Worm (Caenorhabditis elegans): ENCODE measurements around the gene srh-231.

DNA sequence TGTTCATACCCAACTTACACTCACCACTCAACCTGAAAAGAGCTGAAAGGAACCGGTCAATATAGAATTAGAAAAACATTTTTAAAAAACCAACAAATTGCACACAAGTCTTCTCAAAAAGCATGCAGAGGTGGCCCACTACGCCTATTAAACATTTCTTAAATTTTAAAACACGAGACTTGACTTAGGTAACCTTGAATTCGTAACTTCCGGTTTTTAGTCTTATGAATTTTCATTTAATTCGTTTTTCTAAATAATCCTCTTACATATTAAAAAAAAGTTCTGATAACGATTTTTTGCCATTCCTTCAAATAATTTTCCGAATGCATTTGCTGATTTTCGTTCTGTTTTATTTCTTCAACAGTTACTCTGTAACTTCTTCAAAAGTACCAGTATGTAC, 23.9 kb downstream of the srh-231 start, which contains the start of gene clec-7:
- TF ChIP-seq dpl-1 (GFP tag; optimal IDR thresholded peaks at IDR 0.05) (no peak), nhr-90 (tag; optimal IDR thresholded peaks at IDR 0.05) (no peak), ccch-3 (GFP tag; optimal IDR thresholded peaks at IDR 0.05) (no peak), efl-1 (GFP tag; optimal IDR thresholded peaks at IDR 0.05) (no peak), ztf-18 (tag; optimal IDR thresholded peaks at IDR 0.05) (no peak), snpc-4 (GFP tag; optimal IDR thresholded peaks at IDR 0.05) (no peak), snpc-4 (tag; optimal IDR thresholded peaks at IDR 0.05) (no peak), nfya-1 (tag; optimal IDR thresholded peaks at IDR 0.05; ENCODE audit: borderline replicate concordance, insufficient read depth) (no peak), bed-1 (GFP tag; IDR thresholded peaks at IDR 0.05) (no peak), ztf-3 (GFP tag; optimal IDR thresholded peaks at IDR 0.05) (no peak), lsl-1 (GFP tag; optimal IDR thresholded peaks at IDR 0.05) (no peak), unc-62 (GFP tag; optimal IDR thresholded peaks at IDR 0.05) (no peak), hsf-1 (GFP tag; IDR thresholded peaks at IDR 0.05) (no peak), Y53F4B.3 (GFP tag; IDR thresholded peaks at IDR 0.05) (no peak)
